Worm (Caenorhabditis elegans): ENCODE data around the gene set-14.

Gene set-14

DNA sequence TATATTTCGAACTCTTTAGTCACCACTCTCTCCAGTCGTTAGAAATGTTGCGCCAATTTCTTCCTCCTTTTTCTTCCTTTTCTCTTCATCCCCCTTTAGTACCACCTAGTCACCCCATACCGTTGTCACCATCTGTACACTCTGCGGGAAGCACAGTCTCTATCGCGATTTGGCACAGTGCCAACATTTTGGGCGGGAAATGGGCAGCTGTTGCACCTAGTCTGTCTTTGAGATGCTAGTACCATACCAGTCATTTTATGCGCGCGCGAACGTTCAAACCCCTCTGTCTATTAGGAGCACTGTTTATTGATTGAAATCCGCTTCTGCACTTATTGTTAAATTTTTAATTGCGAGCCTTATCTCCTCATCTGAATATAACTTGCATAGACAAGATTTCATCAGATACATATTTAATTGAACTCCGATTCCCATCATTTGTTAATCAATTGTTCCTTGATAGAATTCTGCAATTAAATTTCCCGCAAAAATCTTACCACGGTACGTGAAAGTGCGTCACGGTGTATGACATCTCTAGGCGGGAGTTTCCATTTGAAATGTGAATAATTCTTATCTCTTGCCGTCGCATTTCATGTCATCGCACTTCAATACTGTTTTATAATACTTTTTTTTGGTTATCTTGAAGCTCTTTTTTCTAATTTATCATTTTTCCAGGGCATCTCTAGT is 11.2 kb downstream of the set-14 start, which contains the start of gene cdl-1:
TSS of gene cdl-1 (plus strand) at position 673 of the 684 bp plus-strand sequence.
- TF ChIP-seq nhr-12 (tag; optimal IDR thresholded peaks at IDR 0.05) (no peak), C34F6.9 (tag; optimal IDR thresholded peaks at IDR 0.05) (peak; percentile 42), nhr-23 (tag; optimal IDR thresholded peaks at IDR 0.05) (no peak), elt-3 (tag; optimal IDR thresholded peaks at IDR 0.05) (no peak), ZK546.5 (tag; optimal IDR thresholded peaks at IDR 0.05) (no peak), sem-4 (tag; optimal IDR thresholded peaks at IDR 0.05) (peak; percentile 45), mdl-1 (tag; optimal IDR thresholded peaks at IDR 0.05) (no peak), lsy-2 (tag; optimal IDR thresholded peaks at IDR 0.05) (peak; percentile 36 to 78), unc-55 (GFP tag; optimal IDR thresholded peaks at IDR 0.05) (peak; percentile 73), R02D3.7 (tag; optimal IDR thresholded peaks at IDR 0.05) (no peak), zag-1 (tag; optimal IDR thresholded peaks at IDR 0.05) (no peak), aly-2 (tag; optimal IDR thresholded peaks at IDR 0.05) (no peak), dmd-4 (tag; optimal IDR thresholded peaks at IDR 0.05) (no peak), Y55F3AM.14 (GFP tag; optimal IDR thresholded peaks at IDR 0.05) (no peak), nhr-11 (tag; optimal IDR thresholded peaks at IDR 0.05) (no peak), peb-1 (tag; optimal IDR thresholded peaks at IDR 0.05) (no peak), F13H6.1 (tag; optimal IDR thresholded peaks at IDR 0.05) (peak; percentile 30), skn-1 (tag; optimal IDR thresholded peaks at IDR 0.05) (no peak), nhr-237 (tag; optimal IDR thresholded peaks at IDR 0.05) (no peak), crh-2 (tag; optimal IDR thresholded peaks at IDR 0.05) (peak; percentile 56), sma-3 (GFP tag; optimal IDR thresholded peaks at IDR 0.05) (peak; percentile 66), elt-1 (tag; optimal IDR thresholded peaks at IDR 0.05) (no peak), mab-5 (tag; optimal IDR thresholded peaks at IDR 0.05) (no peak), snpc-4 (tag; optimal IDR thresholded peaks at IDR 0.05) (peak; percentile 14), ceh-16 (tag; optimal IDR thresholded peaks at IDR 0.05) (no peak), alr-1 (tag; optimal IDR thresholded peaks at IDR 0.05) (no peak), lin-11 (tag; optimal IDR thresholded peaks at IDR 0.05) (no peak), nhr-6 (tag; optimal IDR thresholded peaks at IDR 0.05) (peak; percentile 23), unc-62 (GFP tag; optimal IDR thresholded peaks at IDR 0.05) (no peak), blmp-1 (tag; optimal IDR thresholded peaks at IDR 0.05; ENCODE audit: insufficient read depth) (peak; percentile 9), egl-27 (tag; optimal IDR thresholded peaks at IDR 0.05) (no peak), nhr-129 (tag; optimal IDR thresholded peaks at IDR 0.05) (peak; percentile 70), nhr-10 (tag; optimal IDR thresholded peaks at IDR 0.05) (no peak), nhr-77 (tag; optimal IDR thresholded peaks at IDR 0.05) (no peak), fos-1 (tag; optimal IDR thresholded peaks at IDR 0.05) (peak; percentile 73), lin-13 (GFP tag; optimal IDR thresholded peaks at IDR 0.05) (peak; percentile 55), sma-9 (GFP tag; optimal IDR thresholded peaks at IDR 0.05) (peak; percentile 74), sma-9 (tag; optimal IDR thresholded peaks at IDR 0.05) (no peak), gmeb-1 (tag; optimal IDR thresholded peaks at IDR 0.05) (peak; percentile 94), ztf-4 (tag; optimal IDR thresholded peaks at IDR 0.05) (no peak), ztf-1 (GFP tag; conservative IDR thresholded peaks at IDR 0.05) (no peak), mbf-1 (tag; optimal IDR thresholded peaks at IDR 0.05) (no peak), lin-39 (tag; optimal IDR thresholded peaks at IDR 0.05) (no peak), ceh-82 (tag; optimal IDR thresholded peaks at IDR 0.05) (no peak), ama-1 (optimal IDR thresholded peaks at IDR 0.05) (no peak), nhr-25 (tag; optimal IDR thresholded peaks at IDR 0.05) (peak; percentile 27), unc-39 (tag; optimal IDR thresholded peaks at IDR 0.05) (no peak), ztf-11 (tag; optimal IDR thresholded peaks at IDR 0.05) (no peak), nhr-21 (tag; optimal IDR thresholded peaks at IDR 0.05) (peak; percentile 31)

Data from whole organism, L2 larva.